Fruit fly (Drosophila melanogaster): Measurements from ENCODE around the gene eg.

- TF ChIP-seq Pif1B (GFP tag; optimal IDR thresholded peaks at IDR 0.05): no peak
- TF ChIP-seq CG8301 (tag; optimal IDR thresholded peaks at IDR 0.05): no peak
- peak; percentile 7 for TF ChIP-seq CG9948 (tag; optimal IDR thresholded peaks at IDR 0.05)
Measured at dm6 chr3L:21859299-21860052, 51.0 kb downstream of the eg start.

All from whole organism, pupa.